Worm (Caenorhabditis elegans) whole organism, early embryonic: ENCODE results near the gene T16H12.13.

Experiments used
- ets-7 ChIP-seq: sonication (generic microtip); optimal IDR thresholded peaks from 2 replicates; lab custom pipeline; 2016; ENCODE audit warnings: missing genotype, missing genetic modification characterization, missing compliant biosample characterization
- hmbx-1 ChIP-seq: sonication (generic microtip); optimal IDR thresholded peaks from 2 replicates; lab custom pipeline; 2016; ENCODE audit warnings: mild to moderate bottlenecking, missing genetic modification characterization, missing compliant biosample characterization

ce11 chrIII:10037150-10037549, 48.1 kb upstream of the T16H12.13 start, which contains the start of gene M04D8.7:
- no peak for TF ChIP-seq hmbx-1 (tag; lab: Kevin White, UChicago)
- no peak for TF ChIP-seq ets-7
